Fruit fly (Drosophila melanogaster) whole organism, pupa: ENCODE results near the gene Uros2.

ENCODE experiments used
- CG10348 ChIP-seq: fragments of 200-800 bp; sonication (Bioruptor generic); IDR thresholded peaks from 2 replicates; pipeline ENCODE4 v1.3.6; 2022; ENCODE audit warnings: missing biosample characterization, missing genetic modification characterization
- CG12605 ChIP-seq: fragments of 200-800 bp; sonication (Bioruptor generic); IDR thresholded peaks from 2 replicates; pipeline ENCODE4 v1.3.6; 2022; ENCODE audit warnings: missing biosample characterization, missing genetic modification characterization
- CG13204 ChIP-seq: fragments of 200-800 bp; sonication (Bioruptor generic); optimal IDR thresholded peaks from 2 replicates; lab custom pipeline; 2018; ENCODE audit warnings: missing biosample characterization, mild to moderate bottlenecking, missing genetic modification characterization, moderate library complexity
- CG14655 ChIP-seq: fragments of 200-800 bp; sonication (Bioruptor generic); optimal IDR thresholded peaks from 3 replicates; lab custom pipeline; 2017; ENCODE audit warnings: mild to moderate bottlenecking, missing biosample characterization, missing genetic modification reagents, missing genetic modification characterization
- CG15710 ChIP-seq: fragments of 200-800 bp; sonication (Bioruptor generic); optimal IDR thresholded peaks from 2 replicates; lab custom pipeline; 2018; ENCODE audit warnings: missing biosample characterization, mild to moderate bottlenecking, missing genetic modification characterization, moderate library complexity
- CG17806 ChIP-seq: fragments of 200-800 bp; sonication (Bioruptor generic); optimal IDR thresholded peaks from 2 replicates; lab custom pipeline; 2018; ENCODE audit warnings: missing biosample characterization, mild to moderate bottlenecking, missing genetic modification characterization, moderate library complexity
- CG32121 ChIP-seq: fragments of 200-800 bp; sonication (Bioruptor generic); IDR thresholded peaks from 2 replicates; pipeline ENCODE4 v1.3.6; 2022; ENCODE audit warnings: missing biosample characterization, missing genetic modification characterization
- CG34367 ChIP-seq: fragments of 200-800 bp; sonication (Bioruptor generic); optimal IDR thresholded peaks from 2 replicates; lab custom pipeline; 2018; ENCODE audit warnings: missing biosample characterization, mild to moderate bottlenecking, missing genetic modification characterization
- CG4496 ChIP-seq: fragments of 200-800 bp; sonication (Bioruptor generic); IDR thresholded peaks from 3 replicates; pipeline ENCODE4 v1.3.6; 2022; ENCODE audit warnings: missing biosample characterization, missing genetic modification characterization
- CG8159 ChIP-seq: fragments of 200-800 bp; sonication (Bioruptor generic); optimal IDR thresholded peaks from 3 replicates; lab custom pipeline; 2018; ENCODE audit warnings: missing biosample characterization, mild to moderate bottlenecking, missing genetic modification characterization, moderate library complexity
- CG8301 ChIP-seq: fragments of 200-800 bp; sonication (Bioruptor generic); optimal IDR thresholded peaks from 2 replicates; lab custom pipeline; 2018; ENCODE audit warnings: missing biosample characterization, mild to moderate bottlenecking, missing genetic modification characterization
- CG9948 ChIP-seq: fragments of 200-800 bp; sonication (Bioruptor generic); optimal IDR thresholded peaks from 2 replicates; lab custom pipeline; 2018; ENCODE audit warnings: missing biosample characterization, mild to moderate bottlenecking, missing genetic modification characterization, moderate library complexity
- D1 ChIP-seq: fragments of 200-800 bp; sonication (Bioruptor generic); optimal IDR thresholded peaks from 2 replicates; lab custom pipeline; 2018; ENCODE audit warnings: missing biosample characterization, mild to moderate bottlenecking, missing genetic modification characterization, moderate library complexity
- EcR ChIP-seq: fragments of 200-800 bp; sonication (Bioruptor generic); optimal IDR thresholded peaks from 3 replicates; lab custom pipeline; 2019; ENCODE audit warnings: missing biosample characterization, missing genetic modification characterization, mild to moderate bottlenecking, moderate library complexity, missing genetic modification reagents
- Ets98B ChIP-seq: fragments of 200-800 bp; sonication (Bioruptor generic); IDR thresholded peaks from 2 replicates; pipeline ENCODE4 v1.3.6; 2022; ENCODE audit warnings: missing biosample characterization, missing genetic modification characterization
- Pif1A ChIP-seq: fragments of 200-800 bp; sonication (Bioruptor generic); optimal IDR thresholded peaks from 3 replicates; lab custom pipeline; 2016; ENCODE audit warnings: missing biosample characterization, missing genetic modification characterization
- Pif1B ChIP-seq: fragments of 200-800 bp; sonication (Bioruptor generic); optimal IDR thresholded peaks from 3 replicates; lab custom pipeline; 2016; ENCODE audit warnings: missing biosample characterization, missing genetic modification characterization
- Snoo ChIP-seq: fragments of 200-800 bp; sonication (Bioruptor generic); optimal IDR thresholded peaks from 3 replicates; lab custom pipeline; 2017; ENCODE audit warnings: missing biosample characterization, mild to moderate bottlenecking, missing genetic modification characterization, inconsistent platforms
- fd96Ca ChIP-seq: fragments of 200-800 bp; sonication (Bioruptor generic); IDR thresholded peaks from 3 replicates; pipeline ENCODE4 v1.3.6; 2022; ENCODE audit warnings: missing biosample characterization, missing genetic modification characterization
- gl ChIP-seq: fragments of 200-800 bp; sonication (Bioruptor generic); optimal IDR thresholded peaks from 2 replicates; lab custom pipeline; 2018; ENCODE audit warnings: missing biosample characterization, mild to moderate bottlenecking, missing genetic modification characterization
- rn ChIP-seq: fragments of 200-800 bp; sonication (Bioruptor generic); IDR thresholded peaks from 2 replicates; pipeline ENCODE4 v1.3.6; 2022; ENCODE audit warnings: missing biosample characterization, missing genetic modification characterization

The Uros2 gene

DNA sequence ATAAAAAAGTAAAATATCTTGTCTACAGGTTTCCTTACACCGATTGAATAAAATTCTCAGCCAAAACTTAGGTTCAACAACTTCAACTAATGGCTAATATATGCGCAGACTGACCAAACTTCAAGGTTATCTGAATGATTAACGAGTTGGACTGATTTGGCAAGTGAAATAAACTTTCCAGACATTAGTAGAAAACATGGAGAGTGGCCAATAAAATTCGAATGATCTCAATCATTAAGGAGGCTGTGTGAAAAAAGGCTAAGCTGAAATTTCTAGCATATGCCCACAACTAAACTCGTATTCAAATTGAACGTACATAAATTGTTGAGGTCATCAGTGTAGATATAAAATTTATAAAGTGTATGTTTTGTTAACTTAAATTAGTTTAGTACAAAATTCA lies 8.8 kb upstream of the Uros2 start, which contains the start of gene CG5614:
CG5614 (plus strand) TSS at position 301 of the 400 bp plus-strand sequence.
- TF ChIP-seq Snoo (tag; lab: Kevin White, UChicago) (no peak), gl (no peak), CG17806 (no peak), CG8301 (no peak), Pif1B (GFP tag; lab: Kevin White, UChicago) (no peak), Ets98B (GFP tag; lab: Robert Waterston, UW) (no peak), D1 (tag; lab: Kevin White, UChicago) (no peak), CG13204 (GFP tag; lab: Kevin White, UChicago) (no peak), CG10348 (GFP tag; lab: Robert Waterston, UW) (no peak), fd96Ca (GFP tag; lab: Robert Waterston, UW) (no peak), CG14655 (GFP tag; lab: Kevin White, UChicago) (no peak), CG12605 (GFP tag; lab: Robert Waterston, UW) (no peak), Pif1A (GFP tag; lab: Kevin White, UChicago) (no peak)

DNA sequence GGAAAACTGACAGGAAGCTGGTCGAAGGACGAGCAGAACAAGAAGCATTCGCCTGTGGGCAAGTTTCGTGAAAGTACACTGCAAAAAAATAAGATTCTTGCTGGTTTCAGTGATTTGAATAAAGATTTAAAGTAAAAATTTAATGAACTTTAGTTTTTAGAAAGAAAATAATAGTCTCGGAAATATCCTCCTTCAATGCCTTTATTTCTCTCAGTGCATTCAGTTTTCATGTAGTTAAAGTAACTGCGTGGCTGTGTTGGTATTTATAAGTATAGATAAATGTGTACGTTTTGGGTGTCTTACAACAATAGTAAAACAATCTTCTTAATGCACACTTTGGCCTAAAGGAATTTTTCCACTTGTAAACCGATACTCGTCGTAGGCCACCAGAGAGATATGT lies 4.0 kb upstream of the Uros2 start:
- no peak for TF ChIP-seq rn (GFP tag; lab: Robert Waterston, UW)
- TF ChIP-seq Snoo (tag; lab: Kevin White, UChicago) = no peak
- TF ChIP-seq CG8159 (tag; lab: Kevin White, UChicago) = no peak
- TF ChIP-seq CG15710 (tag; lab: Kevin White, UChicago) = no peak
- TF ChIP-seq EcR (GFP tag; lab: Kevin White, UChicago) = no peak
- TF ChIP-seq CG32121 = no peak
- TF ChIP-seq D1 (tag; lab: Kevin White, UChicago) = no peak
- no peak for TF ChIP-seq CG8301
- no peak for TF ChIP-seq CG10348 (GFP tag; lab: Robert Waterston, UW)
- no peak for TF ChIP-seq CG34367 (tag; lab: Kevin White, UChicago)
- TF ChIP-seq CG13204 (GFP tag; lab: Kevin White, UChicago) = no peak
- no peak for TF ChIP-seq CG9948 (tag; lab: Kevin White, UChicago)
- no peak for TF ChIP-seq CG4496 (GFP tag; lab: Robert Waterston, UW)

DNA sequence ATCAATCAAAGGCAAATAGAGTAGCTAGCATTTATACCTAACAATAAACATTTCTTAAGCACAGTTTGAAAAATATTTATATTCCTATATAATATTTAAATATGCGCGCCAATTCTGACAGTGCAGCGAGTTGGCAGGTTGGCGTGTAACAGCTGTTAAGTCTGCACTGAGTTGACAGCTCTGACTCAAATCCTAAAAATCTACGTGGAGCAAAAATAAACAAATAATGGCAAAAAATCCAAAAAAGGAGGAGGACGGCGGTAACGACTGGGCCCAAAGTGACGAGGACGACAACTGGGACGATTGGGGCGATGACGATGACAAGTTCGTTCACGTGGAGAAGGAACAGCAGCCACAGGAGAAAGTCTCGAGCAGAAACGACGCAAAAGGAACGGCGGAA lies 1.8 kb upstream of the Uros2 start, which contains the start of gene CG9590:
CG9590 (plus strand) TSS at position 166 of the 400 bp plus-strand sequence.
- TF ChIP-seq Pif1B (GFP tag; lab: Kevin White, UChicago) (no peak), fd96Ca (GFP tag; lab: Robert Waterston, UW) (no peak), CG15710 (tag; lab: Kevin White, UChicago) (no peak), CG17806 (no peak), gl (no peak), EcR (GFP tag; lab: Kevin White, UChicago) (no peak), Ets98B (GFP tag; lab: Robert Waterston, UW) (no peak), CG8159 (tag; lab: Kevin White, UChicago) (no peak), CG4496 (GFP tag; lab: Robert Waterston, UW) (no peak), rn (GFP tag; lab: Robert Waterston, UW) (no peak), CG9948 (tag; lab: Kevin White, UChicago) (no peak), CG10348 (GFP tag; lab: Robert Waterston, UW) (no peak), Snoo (tag; lab: Kevin White, UChicago) (no peak), D1 (tag; lab: Kevin White, UChicago) (no peak)

DNA sequence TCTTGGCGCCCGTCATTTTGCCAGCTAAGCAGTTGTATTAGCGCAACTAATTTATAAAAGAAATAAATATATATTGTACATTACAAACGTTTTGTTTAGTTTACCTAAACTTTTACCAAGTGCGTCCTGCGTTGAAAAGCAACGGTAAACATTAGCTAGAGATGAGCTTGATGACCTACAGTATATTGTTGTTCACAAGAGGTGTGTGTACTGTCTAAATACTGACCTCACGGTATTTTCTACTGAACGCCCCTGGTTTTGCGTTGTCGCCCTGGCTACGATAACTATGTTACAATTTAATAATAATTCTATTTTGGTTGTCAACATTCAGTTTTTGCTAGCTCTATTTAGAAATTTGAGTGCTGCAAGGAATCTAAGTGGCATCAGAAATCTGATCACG lies 4.1 kb downstream of the Uros2 start, which contains the start of gene Acyp2:
Acyp2 (plus strand) TSS at position 262 of the 400 bp plus-strand sequence.
- TF ChIP-seq gl (no peak), CG8301 (no peak), CG4496 (GFP tag; lab: Robert Waterston, UW) (no peak), CG15710 (tag; lab: Kevin White, UChicago) (no peak), CG34367 (tag; lab: Kevin White, UChicago) (no peak), D1 (tag; lab: Kevin White, UChicago) (no peak), CG8159 (tag; lab: Kevin White, UChicago) (no peak), CG12605 (GFP tag; lab: Robert Waterston, UW) (no peak), Ets98B (GFP tag; lab: Robert Waterston, UW) (no peak), CG14655 (GFP tag; lab: Kevin White, UChicago) (no peak), Pif1A (GFP tag; lab: Kevin White, UChicago) (no peak), Pif1B (GFP tag; lab: Kevin White, UChicago) (no peak), CG17806 (no peak), EcR (GFP tag; lab: Kevin White, UChicago) (no peak), Snoo (tag; lab: Kevin White, UChicago) (no peak)
- TF ChIP-seq, all 21 proteins: peak for 0

DNA sequence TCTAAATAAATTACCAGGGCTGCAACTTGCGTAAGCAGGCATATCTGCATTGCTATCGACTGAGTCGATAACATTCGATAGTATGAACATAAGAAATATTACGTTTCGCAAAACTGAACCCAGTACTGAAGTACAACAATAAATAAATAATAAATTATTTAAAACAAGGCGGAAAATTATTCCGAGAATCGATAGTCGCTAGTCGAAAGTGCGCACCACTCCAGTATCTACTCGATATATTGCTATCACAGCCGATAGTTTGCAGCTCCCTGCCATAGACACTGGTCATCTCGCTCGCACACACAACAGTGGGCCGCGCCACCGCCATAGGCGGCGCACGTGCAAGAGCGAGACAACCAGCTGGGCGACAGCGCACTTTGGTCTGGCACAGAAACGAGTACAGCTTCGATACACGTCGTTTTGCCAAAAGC lies 5.1 kb downstream of the Uros2 start, which contains the start of gene nsl1:
nsl1 (plus strand) TSS at position 411 of the 431 bp plus-strand sequence.
- TF ChIP-seq CG9948 (tag; lab: Kevin White, UChicago) (no peak), CG34367 (tag; lab: Kevin White, UChicago) (peak; percentile 4), Pif1B (GFP tag; lab: Kevin White, UChicago) (peak; percentile 63), EcR (GFP tag; lab: Kevin White, UChicago) (no peak), CG4496 (GFP tag; lab: Robert Waterston, UW) (peak; percentile 72; the same call in 2 of the 3 replicates), CG32121 (no peak), CG17806 (no peak), Ets98B (GFP tag; lab: Robert Waterston, UW) (peak; percentile 51), CG15710 (tag; lab: Kevin White, UChicago) (peak; percentile 31), Pif1A (GFP tag; lab: Kevin White, UChicago) (no peak), rn (GFP tag; lab: Robert Waterston, UW) (0 out of 2 replicates have a peak, but pooled peaks have one; percentile 18), CG10348 (GFP tag; lab: Robert Waterston, UW) (no peak), CG13204 (GFP tag; lab: Kevin White, UChicago) (no peak), CG8301 (no peak), Snoo (tag; lab: Kevin White, UChicago) (peak; percentile 58), D1 (tag; lab: Kevin White, UChicago) (no peak), CG14655 (GFP tag; lab: Kevin White, UChicago) (no peak), CG8159 (tag; lab: Kevin White, UChicago) (peak; percentile 34), gl (peak; percentile 56), CG12605 (GFP tag; lab: Robert Waterston, UW) (0 out of 2 replicates have a peak, but pooled peaks have one; percentile 22), fd96Ca (GFP tag; lab: Robert Waterston, UW) (peak; percentile 39; the same call in 1 of the 3 replicates)
